8 worm cellular contexts compared by ENCODE assay signal in genomic region chrV:14545816-14546283, ce11.
TF ChIP-seq lines count a peak whose summit lies in the region.

Gene rike-1, minus strand, starts transcription at chrV:14545866.

TF ChIP-seq in whole organism, L1 larva, 84 proteins besides CTCF, POLR2A, EP300 and RAD21 (continues in another document):
- TF ChIP-seq nhr-47 (tag; optimal IDR thresholded peaks at IDR 0.05; lab: Kevin White, UChicago) (peak; percentile 21), ceh-8 (GFP tag; optimal IDR thresholded peaks at IDR 0.05; lab: Kevin White, UChicago) (no peak), egl-27 (tag; optimal IDR thresholded peaks at IDR 0.05; lab: Kevin White, UChicago) (no peak), mab-9 (GFP tag; IDR thresholded peaks at IDR 0.05; lab: Robert Waterston, UW) (no peak), lin-15B (tag; optimal IDR thresholded peaks at IDR 0.05; lab: Kevin White, UChicago) (peak; percentile 14), nhr-237 (tag; optimal IDR thresholded peaks at IDR 0.05; lab: Kevin White, UChicago) (no peak), mef-2 (tag; optimal IDR thresholded peaks at IDR 0.05; lab: Kevin White, UChicago) (no peak), nhr-11 (tag; optimal IDR thresholded peaks at IDR 0.05; lab: Kevin White, UChicago) (no peak), F16B12.6 (tag; optimal IDR thresholded peaks at IDR 0.05; lab: Kevin White, UChicago) (no peak), swsn-7 (tag; optimal IDR thresholded peaks at IDR 0.05; lab: Kevin White, UChicago) (no peak), tlp-1 (tag; optimal IDR thresholded peaks at IDR 0.05; lab: Kevin White, UChicago) (no peak), ama-1 (optimal IDR thresholded peaks at IDR 0.05; lab: Kevin White, UChicago) (no peak)

TF ChIP-seq in whole organism, L2 larva, 48 proteins besides CTCF, POLR2A, EP300 and RAD21 (continues in another document):
- TF ChIP-seq sma-9 (GFP tag; optimal IDR thresholded peaks at IDR 0.05; lab: Kevin White, UChicago) (no peak), sma-9 (tag; optimal IDR thresholded peaks at IDR 0.05; lab: Kevin White, UChicago) (no peak), elt-3 (tag; optimal IDR thresholded peaks at IDR 0.05; lab: Kevin White, UChicago) (no peak), blmp-1 (tag; optimal IDR thresholded peaks at IDR 0.05; lab: Kevin White, UChicago; ENCODE audit: insufficient read depth) (no peak), C34F6.9 (tag; optimal IDR thresholded peaks at IDR 0.05; lab: Kevin White, UChicago) (peak; percentile 66), nhr-129 (tag; optimal IDR thresholded peaks at IDR 0.05; lab: Kevin White, UChicago) (no peak), crh-2 (tag; optimal IDR thresholded peaks at IDR 0.05; lab: Kevin White, UChicago) (no peak), unc-55 (GFP tag; optimal IDR thresholded peaks at IDR 0.05; lab: Kevin White, UChicago) (no peak), ztf-1 (GFP tag; conservative IDR thresholded peaks at IDR 0.05; lab: Robert Waterston, UW) (no peak), zag-1 (tag; optimal IDR thresholded peaks at IDR 0.05; lab: Kevin White, UChicago) (no peak), fos-1 (tag; optimal IDR thresholded peaks at IDR 0.05; lab: Kevin White, UChicago) (no peak), nhr-25 (tag; optimal IDR thresholded peaks at IDR 0.05; lab: Kevin White, UChicago) (peak; percentile 2)

TF ChIP-seq in whole organism, L3 larva, 47 proteins besides CTCF, POLR2A, EP300 and RAD21 (continues in another document):
- peak; percentile 11 for TF ChIP-seq ama-1 (optimal IDR thresholded peaks at IDR 0.05; lab: Kevin White, UChicago)
- no peak for TF ChIP-seq tbx-2 (tag; optimal IDR thresholded peaks at IDR 0.05; lab: Kevin White, UChicago)
- TF ChIP-seq nhr-25 (tag; optimal IDR thresholded peaks at IDR 0.05; lab: Kevin White, UChicago), result no peak
- no peak for TF ChIP-seq fos-1 (tag; optimal IDR thresholded peaks at IDR 0.05; lab: Kevin White, UChicago)
- peak; percentile 42 for TF ChIP-seq nfya-1 (tag; optimal IDR thresholded peaks at IDR 0.05; lab: Kevin White, UChicago; ENCODE audit: insufficient read depth)
- TF ChIP-seq R02D3.7 (tag; optimal IDR thresholded peaks at IDR 0.05; lab: Kevin White, UChicago), result no peak
- peak; percentile 47 for TF ChIP-seq snpc-4 (tag; optimal IDR thresholded peaks at IDR 0.05; lab: Kevin White, UChicago)
- no peak for TF ChIP-seq elt-3 (tag; optimal IDR thresholded peaks at IDR 0.05; lab: Kevin White, UChicago)
- no peak for TF ChIP-seq jun-1 (tag; optimal IDR thresholded peaks at IDR 0.05; lab: Kevin White, UChicago)
- no peak for TF ChIP-seq zag-1 (tag; optimal IDR thresholded peaks at IDR 0.05; lab: Kevin White, UChicago)
- TF ChIP-seq ceh-16 (tag; optimal IDR thresholded peaks at IDR 0.05; lab: Kevin White, UChicago), result no peak
- peak; percentile 62 for TF ChIP-seq lin-15B (tag; optimal IDR thresholded peaks at IDR 0.05; lab: Kevin White, UChicago)

TF ChIP-seq in whole organism, L4 larva, 104 proteins besides CTCF, POLR2A, EP300 and RAD21 (continues in another document):
- TF ChIP-seq egl-43 (GFP tag; IDR thresholded peaks at IDR 0.05; lab: Robert Waterston, UW), result no peak
- TF ChIP-seq hlh-30 (tag; optimal IDR thresholded peaks at IDR 0.05; lab: Kevin White, UChicago; ENCODE audit: insufficient read depth), result no peak
- TF ChIP-seq rbr-2 (tag; optimal IDR thresholded peaks at IDR 0.05; lab: Kevin White, UChicago), result no peak
- TF ChIP-seq ceh-28 (tag; optimal IDR thresholded peaks at IDR 0.05; lab: Kevin White, UChicago), result peak; percentile 28
- TF ChIP-seq F37D6.2 (tag; optimal IDR thresholded peaks at IDR 0.05; lab: Kevin White, UChicago), result no peak
- TF ChIP-seq nhr-42 (GFP tag; IDR thresholded peaks at IDR 0.05; lab: Robert Waterston, UW), result no peak
- no peak for TF ChIP-seq F44E2.7 (GFP tag; IDR thresholded peaks at IDR 0.05; lab: Robert Waterston, UW)
- no peak for TF ChIP-seq aly-2 (tag; optimal IDR thresholded peaks at IDR 0.05; lab: Kevin White, UChicago)
- no peak for TF ChIP-seq skn-1 (tag; optimal IDR thresholded peaks at IDR 0.05; lab: Kevin White, UChicago)
- TF ChIP-seq aha-1 (tag; lab: Kevin White, UChicago), result no peak
- TF ChIP-seq lin-38 (GFP tag; IDR thresholded peaks at IDR 0.05; lab: Robert Waterston, UW), result peak; percentile 71
- TF ChIP-seq T20F7.1 (GFP tag; optimal IDR thresholded peaks at IDR 0.05; lab: Kevin White, UChicago), result no peak
- peak; percentile 22 for TF ChIP-seq unc-130 (GFP tag; optimal IDR thresholded peaks at IDR 0.05; lab: Kevin White, UChicago)

TF ChIP-seq in whole organism, late embryonic, 69 proteins besides CTCF, POLR2A, EP300 and RAD21:
- TF ChIP-seq hlh-13 (GFP tag; optimal IDR thresholded peaks at IDR 0.05; lab: Kevin White, UChicago) (no peak), ceh-2 (tag; optimal IDR thresholded peaks at IDR 0.05; lab: Kevin White, UChicago) (peak; percentile 59), ceh-14 (tag; optimal IDR thresholded peaks at IDR 0.05; lab: Kevin White, UChicago) (peak; percentile 15), fkh-6 (tag; optimal IDR thresholded peaks at IDR 0.05; lab: Kevin White, UChicago) (no peak), unc-42 (tag; optimal IDR thresholded peaks at IDR 0.05; lab: Kevin White, UChicago) (peak; percentile 49), ztf-16 (tag; optimal IDR thresholded peaks at IDR 0.05; lab: Kevin White, UChicago) (peak; percentile 61), ets-4 (tag; optimal IDR thresholded peaks at IDR 0.05; lab: Kevin White, UChicago) (peak; percentile 52), ceh-31 (tag; optimal IDR thresholded peaks at IDR 0.05; lab: Kevin White, UChicago) (peak; percentile 50)

TF ChIP-seq in whole organism, midembryonic, 9 proteins besides CTCF, POLR2A, EP300 and RAD21:
- TF ChIP-seq cog-1 (tag; optimal IDR thresholded peaks at IDR 0.05; lab: Kevin White, UChicago) (peak; percentile 3), ref-1 (GFP tag; conservative IDR thresholded peaks at IDR 0.05; lab: Robert Waterston, UW) (no peak)

TF ChIP-seq in whole organism, mixed stage, embryonic, 35 proteins besides CTCF, POLR2A, EP300 and RAD21 (continues in another document):
- TF ChIP-seq nhr-28 (tag; optimal IDR thresholded peaks at IDR 0.05; lab: Kevin White, UChicago) (no peak), nhr-2 (tag; optimal IDR thresholded peaks at IDR 0.05; lab: Kevin White, UChicago) (peak; percentile 8), nhr-237 (tag; optimal IDR thresholded peaks at IDR 0.05; lab: Kevin White, UChicago) (no peak), mab-5 (tag; optimal IDR thresholded peaks at IDR 0.05; lab: Kevin White, UChicago) (no peak), ceh-39 (tag; optimal IDR thresholded peaks at IDR 0.05; lab: Kevin White, UChicago) (peak; percentile 41), elt-1 (tag; optimal IDR thresholded peaks at IDR 0.05; lab: Kevin White, UChicago; ENCODE audit: borderline replicate concordance, insufficient read depth) (no peak), nhr-76 (tag; optimal IDR thresholded peaks at IDR 0.05; lab: Kevin White, UChicago) (no peak), unc-120 (tag; optimal IDR thresholded peaks at IDR 0.05; lab: Kevin White, UChicago; ENCODE audit: poor library complexity, severe bottlenecking) (peak; percentile 22), zip-8 (tag; optimal IDR thresholded peaks at IDR 0.05; lab: Kevin White, UChicago) (no peak), ztf-11 (tag; optimal IDR thresholded peaks at IDR 0.05; lab: Kevin White, UChicago) (no peak), drap-1 (GFP tag; optimal IDR thresholded peaks at IDR 0.05; lab: Kevin White, UChicago) (no peak), lsy-2 (tag; optimal IDR thresholded peaks at IDR 0.05; lab: Kevin White, UChicago) (no peak), tbx-8 (GFP tag; optimal IDR thresholded peaks at IDR 0.05; lab: Kevin White, UChicago) (no peak), lin-13 (tag; optimal IDR thresholded peaks at IDR 0.05; lab: Kevin White, UChicago) (no peak), ceh-83 (GFP tag; optimal IDR thresholded peaks at IDR 0.05; lab: Kevin White, UChicago) (no peak), pha-4 (tag; optimal IDR thresholded peaks at IDR 0.05; lab: Kevin White, UChicago) (no peak), sem-2 (GFP tag; optimal IDR thresholded peaks at IDR 0.05; lab: Kevin White, UChicago) (no peak), ham-2 (GFP tag; optimal IDR thresholded peaks at IDR 0.05; lab: Kevin White, UChicago) (no peak), elt-3 (tag; optimal IDR thresholded peaks at IDR 0.05; lab: Kevin White, UChicago) (no peak), mep-1 (tag; optimal IDR thresholded peaks at IDR 0.05; lab: Kevin White, UChicago) (peak; percentile 57), unc-62 (GFP tag; optimal IDR thresholded peaks at IDR 0.05; lab: Kevin White, UChicago) (no peak)

TF ChIP-seq in whole organism, young adult, 124 proteins besides CTCF, POLR2A, EP300 and RAD21:
- TF ChIP-seq let-607 (tag; optimal IDR thresholded peaks at IDR 0.05; lab: Kevin White, UChicago) (peak in 1 of 2 experiments; percentile 9), efl-1 (GFP tag; optimal IDR thresholded peaks at IDR 0.05; lab: Kevin White, UChicago) (peak; percentile 15), ztf-22 (GFP tag; optimal IDR thresholded peaks at IDR 0.05; lab: Kevin White, UChicago) (no peak), ceh-91 (GFP tag; IDR thresholded peaks at IDR 0.05; lab: Robert Waterston, UW) (peak; percentile 54; the same call in 1 of the 2 replicates), bed-2 (GFP tag; IDR thresholded peaks at IDR 0.05; lab: Robert Waterston, UW) (no peak), rcor-1 (GFP tag; IDR thresholded peaks at IDR 0.05; lab: Robert Waterston, UW) (0 out of 2 replicates have a peak, but pooled peaks have one; percentile 8), madf-6 (GFP tag; IDR thresholded peaks at IDR 0.05; lab: Robert Waterston, UW) (peak; percentile 49; the same call in 1 of the 2 replicates), aptf-2 (GFP tag; conservative IDR thresholded peaks at IDR 0.05; lab: Robert Waterston, UW) (no peak), madf-8 (GFP tag; conservative IDR thresholded peaks at IDR 0.05; lab: Robert Waterston, UW) (0 out of 2 replicates have a peak, but pooled peaks have one; percentile 21), unc-62 (GFP tag; optimal IDR thresholded peaks at IDR 0.05; lab: Kevin White, UChicago) (no peak), dpl-1 (GFP tag; optimal IDR thresholded peaks at IDR 0.05; lab: Kevin White, UChicago) (peak; percentile 9), lsl-1 (GFP tag; optimal IDR thresholded peaks at IDR 0.05; lab: Kevin White, UChicago) (peak; percentile 34)
